Worm (Caenorhabditis elegans): Measurements from ENCODE around the gene acr-16.

- no peak for TF ChIP-seq dao-5 (tag; optimal IDR thresholded peaks at IDR 0.05)
- TF ChIP-seq him-1 (tag; optimal IDR thresholded peaks at IDR 0.05) = no peak
- TF ChIP-seq W03F9.2 (tag; optimal IDR thresholded peaks at IDR 0.05) = no peak
These were observed 42.3 kb downstream of the acr-16 start, which contains the start of gene F41E6.5 for ce11 chrV:8603272-8603671.
